Fruit fly (Drosophila melanogaster): ENCODE results near the gene CG9150.

DNA sequence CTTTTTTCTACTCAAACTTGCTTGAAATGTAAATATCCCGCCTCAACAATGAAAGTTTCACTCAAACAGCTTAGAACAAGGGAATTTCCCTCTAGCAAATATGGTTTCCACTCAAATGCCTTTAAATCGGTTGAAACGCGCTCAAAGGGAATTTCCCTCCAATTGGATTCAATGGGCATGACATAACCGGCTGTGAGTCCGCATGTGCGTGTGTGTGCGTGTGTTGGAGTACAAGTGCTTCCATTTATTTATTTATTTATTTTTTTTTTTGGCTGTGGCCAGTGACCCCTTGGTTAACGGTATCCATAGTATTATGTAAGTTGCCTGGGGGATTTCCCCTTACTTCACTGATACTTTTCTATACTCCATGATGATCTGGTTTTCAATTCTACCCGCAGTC lies 7.7 kb upstream of the CG9150 start:
- no peak for TF ChIP-seq Ets96B (tag; optimal IDR thresholded peaks at IDR 0.05)
- no peak for TF ChIP-seq OdsH (GFP tag; optimal IDR thresholded peaks at IDR 0.05)
- TF ChIP-seq net (GFP tag; optimal IDR thresholded peaks at IDR 0.05), result no peak
- no peak for TF ChIP-seq CG11762 (GFP tag; optimal IDR thresholded peaks at IDR 0.05; ENCODE audit: insufficient read depth)
- no peak for TF ChIP-seq acj6 (GFP tag; optimal IDR thresholded peaks at IDR 0.05)
- TF ChIP-seq CG6854 (GFP tag; optimal IDR thresholded peaks at IDR 0.05), result no peak
- TF ChIP-seq CG8119 (GFP tag; IDR thresholded peaks at IDR 0.05), result no peak
- no peak for TF ChIP-seq Sox102F (GFP tag; optimal IDR thresholded peaks at IDR 0.05)
- TF ChIP-seq achi (GFP tag; optimal IDR thresholded peaks at IDR 0.05), result no peak
- TF ChIP-seq vri (GFP tag; optimal IDR thresholded peaks at IDR 0.05), result peak; percentile 62
- no peak for TF ChIP-seq CG6808 (GFP tag; optimal IDR thresholded peaks at IDR 0.05)
- TF ChIP-seq cyc (GFP tag; optimal IDR thresholded peaks at IDR 0.05), result no peak
- no peak for TF ChIP-seq lz (GFP tag; optimal IDR thresholded peaks at IDR 0.05)

Data from whole organism, prepupa.